Worm (Caenorhabditis elegans) whole organism, mixed stage, embryonic: ENCODE measurements around the gene dmd-6.
A peak's percentile ranks its signal among the peaks of the same experiment; 100 is the strongest.

Source experiments
- M03D4.4 ChIP-seq: sonication (generic microtip); optimal IDR thresholded peaks from 2 replicates; lab custom pipeline; 2017; ENCODE audit warnings: mild to moderate bottlenecking, missing genetic modification characterization, missing compliant biosample characterization
- bed-3 ChIP-seq: fragments of 200-800 bp; sonication (Bioruptor generic); optimal IDR thresholded peaks from 3 replicates; lab custom pipeline; 2018; ENCODE audit warnings: mild to moderate bottlenecking, missing genetic modification characterization, moderate library complexity, missing compliant biosample characterization
- blmp-1 ChIP-seq: fragments of 150-350 bp; optimal IDR thresholded peaks from 2 replicates; lab custom pipeline; 2014; ENCODE audit warnings: missing biosample characterization, missing genetic modification characterization
- ceh-39 ChIP-seq: fragments of 150-350 bp; optimal IDR thresholded peaks from 2 replicates; lab custom pipeline; 2014; ENCODE audit warnings: missing biosample characterization, missing genetic modification characterization
- ceh-43 ChIP-seq: fragments of 200-800 bp; sonication (Bioruptor generic); optimal IDR thresholded peaks from 2 replicates; lab custom pipeline; 2018; ENCODE audit warnings: mild to moderate bottlenecking, missing genetic modification characterization, moderate library complexity, missing compliant biosample characterization
- ceh-83 ChIP-seq: fragments of 200-800 bp; sonication (Bioruptor generic); optimal IDR thresholded peaks from 2 replicates; lab custom pipeline; 2018; ENCODE audit warnings: mild to moderate bottlenecking, missing genetic modification characterization, missing compliant biosample characterization
- ces-1 ChIP-seq: fragments of 150-350 bp; optimal IDR thresholded peaks from 2 replicates; lab custom pipeline; 2014; ENCODE audit warnings: missing biosample characterization, missing genetic modification reagents, missing genetic modification characterization
- cnd-1 ChIP-seq: fragments of 200-800 bp; sonication (Bioruptor generic); optimal IDR thresholded peaks from 2 replicates; lab custom pipeline; 2018; ENCODE audit warnings: mild to moderate bottlenecking, missing genetic modification characterization, missing compliant biosample characterization
- drap-1 ChIP-seq: fragments of 200-800 bp; sonication (Bioruptor generic); optimal IDR thresholded peaks from 3 replicates; lab custom pipeline; 2018; ENCODE audit warnings: mild to moderate bottlenecking, missing genetic modification characterization, missing compliant biosample characterization
- elt-1 ChIP-seq: sonication (generic microtip); optimal IDR thresholded peaks from 2 replicates; lab custom pipeline; 2017; ENCODE audit warnings: missing genetic modification characterization, mild to moderate bottlenecking, missing compliant biosample characterization, antibody characterized with exemption, moderate library complexity, borderline replicate concordance; ENCODE audit not compliant: insufficient read depth
- elt-3 ChIP-seq: fragments of 150-350 bp; optimal IDR thresholded peaks from 2 replicates; lab custom pipeline; 2014; ENCODE audit warnings: missing biosample characterization, missing genetic modification characterization
- flh-1 ChIP-seq: fragments of 200-800 bp; sonication (Bioruptor generic); optimal IDR thresholded peaks from 2 replicates; lab custom pipeline; 2018; ENCODE audit warnings: mild to moderate bottlenecking, missing genetic modification characterization, moderate library complexity, missing compliant biosample characterization
- ham-2 ChIP-seq: fragments of 200-800 bp; sonication (Bioruptor generic); optimal IDR thresholded peaks from 2 replicates; lab custom pipeline; 2018; ENCODE audit warnings: mild to moderate bottlenecking, missing genetic modification characterization, missing compliant biosample characterization
- hlh-1 ChIP-seq: fragments of 150-350 bp; optimal IDR thresholded peaks from 2 replicates; lab custom pipeline; 2014; ENCODE audit warnings: missing biosample characterization, missing genetic modification reagents, missing genetic modification characterization
- lin-13 ChIP-seq: fragments of 150-350 bp; optimal IDR thresholded peaks from 2 replicates; lab custom pipeline; 2014; ENCODE audit warnings: missing biosample characterization, missing genetic modification characterization
- lin-32 ChIP-seq: fragments of 200-800 bp; sonication (Bioruptor generic); optimal IDR thresholded peaks from 2 replicates; lab custom pipeline; 2018; ENCODE audit warnings: mild to moderate bottlenecking, missing genetic modification characterization, missing compliant biosample characterization
- lsy-2 ChIP-seq: fragments of 150-350 bp; optimal IDR thresholded peaks from 2 replicates; lab custom pipeline; 2014; ENCODE audit warnings: missing biosample characterization, missing genetic modification characterization
- mab-5 ChIP-seq: fragments of 150-350 bp; optimal IDR thresholded peaks from 2 replicates; lab custom pipeline; 2014; ENCODE audit warnings: missing biosample characterization, missing genetic modification characterization
- mep-1 ChIP-seq: fragments of 150-350 bp; optimal IDR thresholded peaks from 2 replicates; lab custom pipeline; 2017; ENCODE audit warnings: missing biosample characterization, missing genetic modification reagents, missing genetic modification characterization, inconsistent platforms
- mls-2 ChIP-seq: sonication (generic microtip); optimal IDR thresholded peaks from 2 replicates; lab custom pipeline; 2016; ENCODE audit warnings: mild to moderate bottlenecking, missing genetic modification characterization, moderate library complexity, missing compliant biosample characterization
- nhr-12 ChIP-seq: fragments of 150-350 bp; optimal IDR thresholded peaks from 2 replicates; lab custom pipeline; 2014; ENCODE audit warnings: missing biosample characterization, missing genetic modification characterization
- nhr-2 ChIP-seq: fragments of 150-350 bp; optimal IDR thresholded peaks from 2 replicates; lab custom pipeline; 2014; ENCODE audit warnings: missing biosample characterization, missing genetic modification characterization
- nhr-237 ChIP-seq: fragments of 150-350 bp; optimal IDR thresholded peaks from 2 replicates; lab custom pipeline; 2014; ENCODE audit warnings: missing biosample characterization, missing genetic modification characterization
- nhr-76 ChIP-seq: sonication (generic microtip); optimal IDR thresholded peaks from 2 replicates; lab custom pipeline; 2017; ENCODE audit warnings: missing biosample characterization, missing genetic modification characterization
- pha-4 ChIP-seq: fragments of 150-350 bp; optimal IDR thresholded peaks from 2 replicates; lab custom pipeline; 2018; ENCODE audit warnings: missing biosample characterization, missing genetic modification reagents, missing genetic modification characterization
- sem-2 ChIP-seq: fragments of 200-800 bp; sonication (Bioruptor generic); optimal IDR thresholded peaks from 2 replicates; lab custom pipeline; 2018; ENCODE audit warnings: mild to moderate bottlenecking, missing genetic modification characterization, missing compliant biosample characterization
- snpc-4 ChIP-seq: fragments of 150-350 bp; optimal IDR thresholded peaks from 2 replicates; lab custom pipeline; 2014; ENCODE audit warnings: missing biosample characterization, missing genetic modification characterization
- sptf-1 ChIP-seq: sonication (generic microtip); optimal IDR thresholded peaks from 2 replicates; lab custom pipeline; 2017; ENCODE audit warnings: mild to moderate bottlenecking, missing genetic modification characterization, moderate library complexity, missing compliant biosample characterization
- tbx-8 ChIP-seq: fragments of 200-800 bp; sonication (Bioruptor generic); optimal IDR thresholded peaks from 2 replicates; lab custom pipeline; 2018; ENCODE audit warnings: mild to moderate bottlenecking, missing genetic modification characterization, moderate library complexity, missing compliant biosample characterization
- unc-120 ChIP-seq: sonication (generic microtip); optimal IDR thresholded peaks from 2 replicates; lab custom pipeline; 2017; ENCODE audit warnings: missing genetic modification characterization, missing compliant biosample characterization; ENCODE audit not compliant: poor library complexity, severe bottlenecking
- unc-39 ChIP-seq: fragments of 150-350 bp; optimal IDR thresholded peaks from 2 replicates; lab custom pipeline; 2014; ENCODE audit warnings: missing biosample characterization, missing genetic modification characterization
- unc-62 ChIP-seq: fragments of 150-350 bp; optimal IDR thresholded peaks from 2 replicates; lab custom pipeline; 2014; ENCODE audit warnings: missing biosample characterization, missing genetic modification reagents, missing genetic modification characterization
- zip-8 ChIP-seq: fragments of 150-350 bp; optimal IDR thresholded peaks from 2 replicates; lab custom pipeline; 2014; ENCODE audit warnings: missing biosample characterization, missing genetic modification characterization
- ztf-11 ChIP-seq: fragments of 150-350 bp; optimal IDR thresholded peaks from 2 replicates; lab custom pipeline; 2014; ENCODE audit warnings: missing biosample characterization, missing genetic modification characterization

dmd-6 gene

DNA sequence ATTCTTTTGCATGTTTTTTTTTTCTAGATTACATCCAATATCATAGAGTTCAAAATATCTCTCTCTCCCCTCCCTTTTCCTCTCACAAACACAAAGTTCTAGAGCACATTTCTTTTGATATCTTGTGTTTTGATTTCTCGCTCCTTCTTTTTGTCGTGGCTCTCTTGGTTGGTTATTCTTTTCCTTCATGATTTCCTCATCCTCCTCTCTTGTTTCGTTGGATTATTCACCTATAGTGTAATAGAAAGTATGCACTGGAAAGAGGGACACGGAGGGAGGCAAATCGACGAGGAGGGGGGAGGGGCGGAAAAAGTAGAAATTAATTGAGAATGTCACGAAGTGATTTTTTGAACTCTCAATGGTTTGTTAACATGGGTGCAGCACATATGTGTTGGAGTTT lies 9.9 kb upstream of the dmd-6 start:
- TF ChIP-seq ceh-43 (GFP tag; lab: Kevin White, UChicago) (no peak), mls-2 (tag; lab: Kevin White, UChicago) (no peak), hlh-1 (tag; lab: Kevin White, UChicago) (no peak), M03D4.4 (tag; lab: Kevin White, UChicago) (no peak), lin-13 (tag; lab: Kevin White, UChicago) (no peak), snpc-4 (tag; lab: Kevin White, UChicago) (no peak), ceh-83 (no peak), lsy-2 (no peak), unc-120 (tag; lab: Kevin White, UChicago) (peak; percentile 53), unc-62 (peak; percentile 41), ztf-11 (tag; lab: Kevin White, UChicago) (no peak), nhr-237 (tag; lab: Kevin White, UChicago) (no peak), cnd-1 (tag; lab: Kevin White, UChicago) (no peak), unc-39 (tag; lab: Kevin White, UChicago) (no peak)

- TF ChIP-seq lsy-2 = no peak
- no peak for TF ChIP-seq hlh-1 (tag; lab: Kevin White, UChicago)
- TF ChIP-seq cnd-1 (tag; lab: Kevin White, UChicago) = no peak
- TF ChIP-seq zip-8 (tag; lab: Kevin White, UChicago) = no peak
- TF ChIP-seq pha-4 (tag; lab: Kevin White, UChicago) = no peak
- TF ChIP-seq tbx-8 (GFP tag; lab: Kevin White, UChicago) = no peak
- TF ChIP-seq nhr-76 (tag; lab: Kevin White, UChicago) = no peak
- no peak for TF ChIP-seq drap-1
- no peak for TF ChIP-seq sem-2 (GFP tag; lab: Kevin White, UChicago)
- no peak for TF ChIP-seq bed-3
- no peak for TF ChIP-seq unc-39 (tag; lab: Kevin White, UChicago)
- TF ChIP-seq elt-3 (tag; lab: Kevin White, UChicago) = no peak
- TF ChIP-seq ces-1 (GFP tag; lab: Kevin White, UChicago) = no peak
- TF ChIP-seq lin-13 (tag; lab: Kevin White, UChicago) = no peak
- no peak for TF ChIP-seq ceh-43 (GFP tag; lab: Kevin White, UChicago)
- no peak for TF ChIP-seq snpc-4 (tag; lab: Kevin White, UChicago)
- no peak for TF ChIP-seq mab-5 (tag; lab: Kevin White, UChicago)
Observed at ce11 chrIV:14608605-14609004, 7.8 kb upstream of the dmd-6 start.

- TF ChIP-seq hlh-1 (tag; lab: Kevin White, UChicago) = no peak
- no peak for TF ChIP-seq tbx-8 (GFP tag; lab: Kevin White, UChicago)
Observed at ce11 chrIV:14609774-14610173, 6.6 kb upstream of the dmd-6 start.

DNA sequence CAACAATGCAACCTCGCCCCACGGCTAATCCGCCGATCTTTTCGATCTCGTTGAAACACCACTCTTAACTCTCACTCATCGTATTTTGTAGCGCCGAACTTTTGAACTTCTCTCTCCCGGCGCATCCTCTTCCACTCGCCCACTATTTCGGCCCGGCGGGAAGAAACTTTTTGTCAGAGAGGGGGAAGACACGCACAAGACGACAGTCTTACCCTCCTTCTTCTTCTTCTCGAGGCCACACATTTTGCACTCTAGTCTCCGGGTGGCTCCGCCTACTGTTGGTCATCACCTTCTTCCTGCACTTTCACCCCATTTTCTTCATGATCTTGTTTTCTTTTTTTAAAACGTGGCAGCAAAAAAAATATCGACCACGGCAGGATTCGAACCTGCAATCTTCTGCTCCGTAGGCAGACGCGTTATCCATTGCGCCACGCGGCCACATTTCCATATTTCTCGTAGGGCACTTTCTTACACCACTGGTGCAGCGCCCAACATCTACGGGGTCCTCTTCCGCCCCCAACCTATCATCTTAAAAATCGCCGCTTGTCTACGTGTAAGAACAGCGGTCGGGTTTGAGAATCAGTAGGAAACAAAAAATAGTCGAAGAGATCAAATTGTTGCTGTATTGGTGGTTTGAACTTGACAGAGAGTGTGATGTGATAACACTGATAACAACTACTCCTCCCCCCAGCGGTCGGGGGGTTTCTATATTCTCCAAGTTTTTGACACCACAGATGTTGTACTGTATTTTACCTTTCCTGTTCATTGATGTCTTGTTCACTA lies 5.3 kb upstream of the dmd-6 start:
- peak; percentile 25 for TF ChIP-seq mep-1 (tag; lab: Kevin White, UChicago)
- TF ChIP-seq ces-1 (GFP tag; lab: Kevin White, UChicago) = no peak
- no peak for TF ChIP-seq lin-32 (GFP tag; lab: Kevin White, UChicago)
- no peak for TF ChIP-seq elt-1
- peak; percentile 36 for TF ChIP-seq ham-2 (GFP tag; lab: Kevin White, UChicago)
- TF ChIP-seq sem-2 (GFP tag; lab: Kevin White, UChicago) = no peak
- TF ChIP-seq pha-4 (tag; lab: Kevin White, UChicago) = peak; percentile 10
- TF ChIP-seq ceh-83 = no peak
- TF ChIP-seq unc-39 (tag; lab: Kevin White, UChicago) = no peak
- TF ChIP-seq ceh-43 (GFP tag; lab: Kevin White, UChicago) = no peak
- TF ChIP-seq hlh-1 (tag; lab: Kevin White, UChicago) = peak; percentile 3
- TF ChIP-seq nhr-12 (tag; lab: Kevin White, UChicago) = no peak
- TF ChIP-seq mls-2 (tag; lab: Kevin White, UChicago) = no peak
- no peak for TF ChIP-seq nhr-76 (tag; lab: Kevin White, UChicago)
- TF ChIP-seq lin-13 (tag; lab: Kevin White, UChicago) = peak; percentile 18
- no peak for TF ChIP-seq zip-8 (tag; lab: Kevin White, UChicago)
- peak; percentile 76 for TF ChIP-seq blmp-1 (tag; lab: Kevin White, UChicago)
- TF ChIP-seq sptf-1 (tag; lab: Kevin White, UChicago) = no peak
- peak; percentile 63 for TF ChIP-seq nhr-237 (tag; lab: Kevin White, UChicago)
- no peak for TF ChIP-seq ceh-39 (tag; lab: Kevin White, UChicago)
- no peak for TF ChIP-seq lsy-2
- TF ChIP-seq cnd-1 (tag; lab: Kevin White, UChicago) = no peak
- no peak for TF ChIP-seq flh-1 (GFP tag; lab: Kevin White, UChicago)
- peak; percentile 3 for TF ChIP-seq unc-62
- TF ChIP-seq unc-120 (tag; lab: Kevin White, UChicago) = peak; percentile 19
- no peak for TF ChIP-seq nhr-2 (tag; lab: Kevin White, UChicago)
- TF ChIP-seq bed-3 = no peak
- no peak for TF ChIP-seq ztf-11 (tag; lab: Kevin White, UChicago)
